Worm (Caenorhabditis elegans): ENCODE data around the gene str-181.

The str-181 gene

ce11 chrV:12728062-12728665, 9.6 kb upstream of the str-181 start, which contains the start of the genes rpl-28 and mrpl-49 (continued):
- TF ChIP-seq nhr-76 (tag; optimal IDR thresholded peaks at IDR 0.05) = no peak
- TF ChIP-seq ceh-82 (tag; optimal IDR thresholded peaks at IDR 0.05) = peak; percentile 92 to 93 (median 93)
- no peak for TF ChIP-seq unc-30 (tag; optimal IDR thresholded peaks at IDR 0.05)
- peak; percentile 42 for TF ChIP-seq fkh-10 (GFP tag; optimal IDR thresholded peaks at IDR 0.05)
- TF ChIP-seq snpc-4 (tag; optimal IDR thresholded peaks at IDR 0.05) = peak; percentile 89
- TF ChIP-seq nhr-19 (GFP tag; conservative IDR thresholded peaks at IDR 0.05) = peak; percentile 86
- TF ChIP-seq xbp-1 (tag; optimal IDR thresholded peaks at IDR 0.05) = peak; percentile 89
- TF ChIP-seq lin-14 (GFP tag; optimal IDR thresholded peaks at IDR 0.05) = peak; percentile 95
- peak; percentile 82 for TF ChIP-seq nhr-90 (tag; optimal IDR thresholded peaks at IDR 0.05; ENCODE audit: poor library complexity)
- peak; percentile 72 for TF ChIP-seq grh-1 (GFP tag; IDR thresholded peaks at IDR 0.05)
- no peak for TF ChIP-seq fkh-4 (tag; optimal IDR thresholded peaks at IDR 0.05; ENCODE audit: borderline replicate concordance)
- TF ChIP-seq nhr-77 (tag; optimal IDR thresholded peaks at IDR 0.05) = peak; percentile 82
- TF ChIP-seq tbx-2 (tag; optimal IDR thresholded peaks at IDR 0.05) = peak; percentile 83
- no peak for TF ChIP-seq egl-27 (tag; optimal IDR thresholded peaks at IDR 0.05)
- TF ChIP-seq aly-2 (tag; optimal IDR thresholded peaks at IDR 0.05) = peak; percentile 42
- TF ChIP-seq swsn-7 (tag; optimal IDR thresholded peaks at IDR 0.05) = peak; percentile 82
- peak; percentile 86 to 87 for TF ChIP-seq efl-1 (optimal IDR thresholded peaks at IDR 0.05)
- peak; percentile 84 to 98 for TF ChIP-seq efl-1 (GFP tag; optimal IDR thresholded peaks at IDR 0.05 in 1 of 2)
- peak; percentile 71 for TF ChIP-seq lir-3 (tag; optimal IDR thresholded peaks at IDR 0.05; ENCODE audit: poor library complexity)
- peak; percentile 61 for TF ChIP-seq ceh-90 (tag; optimal IDR thresholded peaks at IDR 0.05)
- peak; percentile 76 for TF ChIP-seq irx-1 (tag; optimal IDR thresholded peaks at IDR 0.05)
- TF ChIP-seq blmp-1 (tag; optimal IDR thresholded peaks at IDR 0.05) = peak; percentile 83
- no peak for TF ChIP-seq unc-62 (GFP tag; optimal IDR thresholded peaks at IDR 0.05)
- peak; percentile 81 for TF ChIP-seq lin-13 (GFP tag; optimal IDR thresholded peaks at IDR 0.05)
- no peak for TF ChIP-seq aha-1 (tag; optimal IDR thresholded peaks at IDR 0.05)
- no peak for TF ChIP-seq Y116A8C.19 (tag; optimal IDR thresholded peaks at IDR 0.05; ENCODE audit: borderline replicate concordance)
- TF ChIP-seq nhr-28 (tag; optimal IDR thresholded peaks at IDR 0.05) = no peak
- peak; percentile 71 for TF ChIP-seq jun-1 (tag; optimal IDR thresholded peaks at IDR 0.05)
- no peak for TF ChIP-seq ces-1 (GFP tag; optimal IDR thresholded peaks at IDR 0.05)
- TF ChIP-seq dsc-1 (tag; optimal IDR thresholded peaks at IDR 0.05) = peak; percentile 71
- TF ChIP-seq isw-1 (GFP tag; IDR thresholded peaks at IDR 0.05) = peak; percentile 87
- TF ChIP-seq lin-39 (tag; optimal IDR thresholded peaks at IDR 0.05) = peak; percentile 78
- peak; percentile 91 to 94 for TF ChIP-seq lsy-2 (tag; optimal IDR thresholded peaks at IDR 0.05)

- TF ChIP-seq mef-2 (tag; optimal IDR thresholded peaks at IDR 0.05) (no peak), grh-1 (GFP tag; IDR thresholded peaks at IDR 0.05) (no peak), snu-23 (GFP tag; optimal IDR thresholded peaks at IDR 0.05) (no peak), zag-1 (tag; optimal IDR thresholded peaks at IDR 0.05) (no peak), pax-3 (tag; optimal IDR thresholded peaks at IDR 0.05) (no peak), isw-1 (GFP tag; IDR thresholded peaks at IDR 0.05) (no peak), dpl-1 (GFP tag; optimal IDR thresholded peaks at IDR 0.05) (no peak), nhr-71 (tag; optimal IDR thresholded peaks at IDR 0.05) (no peak), unc-30 (tag; optimal IDR thresholded peaks at IDR 0.05) (no peak), aha-1 (tag; optimal IDR thresholded peaks at IDR 0.05) (no peak), nhr-85 (tag) (no peak), lin-14 (GFP tag; optimal IDR thresholded peaks at IDR 0.05) (no peak), unc-130 (tag; optimal IDR thresholded peaks at IDR 0.05) (no peak)
Measured at ce11 chrV:12727104-12727637, 8.6 kb upstream of the str-181 start, which contains the start of gene R11D1.13. Gene R11D1.13 (plus strand): TSS chrV:12727154.

Measured in whole organism, L1 larva.